Worm (Caenorhabditis elegans): ENCODE results near the gene lido-4.

- TF ChIP-seq gei-17 (GFP tag; optimal IDR thresholded peaks at IDR 0.05) (no peak), ZK185.1 (tag; optimal IDR thresholded peaks at IDR 0.05; ENCODE audit: poor library complexity, severe bottlenecking) (no peak)
These were observed 15.2 kb downstream of the lido-4 start, which contains the start of gene sod-3 for ce11 chrX:17092416-17092815.
